Worm (Caenorhabditis elegans): ENCODE results near the gene xdh-1.
A peak's percentile ranks its signal among the peaks of the same experiment; 100 is the strongest.

xdh-1 gene

DNA sequence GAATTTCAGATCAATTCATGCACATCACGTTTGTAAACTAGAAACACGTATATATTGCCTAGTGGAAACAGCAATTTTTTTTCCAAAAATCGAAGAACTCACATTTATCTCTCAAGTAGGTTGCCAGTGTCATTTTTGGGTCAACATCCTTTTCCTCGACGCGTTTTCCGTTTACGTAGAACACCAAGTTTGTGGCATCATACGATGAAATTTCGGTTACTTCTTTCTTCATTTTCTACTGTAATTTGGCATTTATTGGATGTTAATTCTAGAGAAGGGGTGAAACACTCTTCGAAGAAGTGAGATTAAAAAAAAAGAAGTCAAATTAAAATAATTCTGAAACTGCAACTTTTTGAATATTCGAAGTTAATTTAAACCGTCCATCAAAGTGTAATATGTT, at the start of gene xdh-1:
Gene xdh-1, minus strand, starts transcription at position 240 of the 400 bp plus-strand sequence.
- TF ChIP-seq nhr-129 (tag; optimal IDR thresholded peaks at IDR 0.05) (peak; percentile 53), lin-39 (tag; optimal IDR thresholded peaks at IDR 0.05) (no peak), ztf-1 (GFP tag; conservative IDR thresholded peaks at IDR 0.05) (no peak)

DNA sequence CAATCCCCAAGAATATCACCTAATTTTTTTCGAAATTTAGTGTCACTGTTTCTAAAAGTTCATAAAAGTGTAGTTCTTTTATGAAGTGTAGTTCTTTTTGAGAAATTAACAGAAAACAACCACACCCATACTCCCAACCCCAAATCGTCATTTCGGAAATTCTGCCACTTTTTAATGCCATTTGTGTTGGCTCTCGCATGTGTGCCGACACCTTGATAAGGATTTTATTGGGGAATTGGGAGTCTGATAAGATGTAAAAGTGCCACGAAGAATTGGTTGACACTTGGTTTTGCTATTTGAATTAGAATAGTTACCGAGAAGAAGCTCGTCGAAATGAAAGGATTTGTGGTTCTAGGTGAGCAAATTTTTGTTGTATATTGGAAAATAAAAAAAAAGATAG, 44.0 kb upstream of the xdh-1 start, which contains the start of gene nspg-9:
Gene nspg-9, plus strand, starts transcription at position 234 of the 400 bp plus-strand sequence.
- peak; percentile 39 for TF ChIP-seq crh-2 (tag; optimal IDR thresholded peaks at IDR 0.05)
- peak; percentile 16 for TF ChIP-seq gmeb-1 (tag; optimal IDR thresholded peaks at IDR 0.05)
- TF ChIP-seq nhr-129 (tag; optimal IDR thresholded peaks at IDR 0.05): peak; percentile 27
- TF ChIP-seq zag-1 (tag; optimal IDR thresholded peaks at IDR 0.05): no peak
- peak; percentile 88 for TF ChIP-seq fos-1 (tag; optimal IDR thresholded peaks at IDR 0.05)

DNA sequence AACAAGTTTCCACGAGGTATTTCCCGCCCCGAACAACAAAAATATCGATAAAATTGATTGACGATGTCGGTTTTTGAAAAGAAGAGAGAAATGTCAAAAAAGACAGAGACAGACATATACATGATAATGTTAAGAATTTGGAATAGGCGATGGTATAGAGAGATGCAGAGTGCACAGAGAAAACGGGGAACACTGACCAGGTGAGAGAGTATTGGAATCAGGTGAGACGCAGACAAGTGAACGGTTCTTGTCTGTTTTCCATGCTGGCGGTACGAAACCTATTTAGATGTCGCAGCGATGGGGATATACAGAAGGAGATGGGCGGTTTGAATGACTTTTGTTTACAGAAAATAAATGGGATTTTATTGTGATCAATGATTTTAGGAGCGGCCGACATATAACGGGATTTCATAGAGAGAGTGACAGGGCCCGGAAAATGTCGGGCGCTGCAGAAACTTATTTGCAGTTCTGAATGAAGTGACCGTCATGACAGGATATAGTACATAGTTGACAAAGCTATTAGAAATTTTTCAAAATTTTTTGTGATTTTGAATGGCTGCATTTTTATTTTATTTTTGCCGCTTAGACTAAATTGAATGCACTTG, 32.6 kb upstream of the xdh-1 start:
- TF ChIP-seq ztf-4 (tag; optimal IDR thresholded peaks at IDR 0.05) (no peak), mab-5 (tag; optimal IDR thresholded peaks at IDR 0.05) (no peak), nhr-23 (tag; optimal IDR thresholded peaks at IDR 0.05) (no peak), snpc-4 (tag; optimal IDR thresholded peaks at IDR 0.05) (peak; percentile 89), elt-3 (tag; optimal IDR thresholded peaks at IDR 0.05) (no peak), lin-39 (tag; optimal IDR thresholded peaks at IDR 0.05) (no peak), sma-3 (GFP tag; optimal IDR thresholded peaks at IDR 0.05) (peak; percentile 41), nhr-6 (tag; optimal IDR thresholded peaks at IDR 0.05) (no peak), nhr-10 (tag; optimal IDR thresholded peaks at IDR 0.05) (no peak), ceh-16 (tag; optimal IDR thresholded peaks at IDR 0.05) (no peak), skn-1 (tag; optimal IDR thresholded peaks at IDR 0.05) (no peak), R02D3.7 (tag; optimal IDR thresholded peaks at IDR 0.05) (no peak), sma-9 (GFP tag; optimal IDR thresholded peaks at IDR 0.05) (peak; percentile 59), sma-9 (tag; optimal IDR thresholded peaks at IDR 0.05) (no peak), elt-1 (tag; optimal IDR thresholded peaks at IDR 0.05) (no peak), nhr-77 (tag; optimal IDR thresholded peaks at IDR 0.05) (no peak), mdl-1 (tag; optimal IDR thresholded peaks at IDR 0.05) (no peak), F13H6.1 (tag; optimal IDR thresholded peaks at IDR 0.05) (peak; percentile 36), nhr-25 (tag; optimal IDR thresholded peaks at IDR 0.05) (peak; percentile 38), lin-11 (tag; optimal IDR thresholded peaks at IDR 0.05) (no peak), nhr-21 (tag; optimal IDR thresholded peaks at IDR 0.05) (peak; percentile 52), mbf-1 (tag; optimal IDR thresholded peaks at IDR 0.05) (no peak), aly-2 (tag; optimal IDR thresholded peaks at IDR 0.05) (no peak), ztf-11 (tag; optimal IDR thresholded peaks at IDR 0.05) (no peak), nhr-237 (tag; optimal IDR thresholded peaks at IDR 0.05) (no peak), fos-1 (tag; optimal IDR thresholded peaks at IDR 0.05) (no peak), lin-13 (GFP tag; optimal IDR thresholded peaks at IDR 0.05) (peak; percentile 24), C34F6.9 (tag; optimal IDR thresholded peaks at IDR 0.05) (no peak), peb-1 (tag; optimal IDR thresholded peaks at IDR 0.05) (no peak), Y55F3AM.14 (GFP tag; optimal IDR thresholded peaks at IDR 0.05) (no peak), alr-1 (tag; optimal IDR thresholded peaks at IDR 0.05) (no peak), egl-27 (tag; optimal IDR thresholded peaks at IDR 0.05) (no peak), zag-1 (tag; optimal IDR thresholded peaks at IDR 0.05) (no peak), nhr-11 (tag; optimal IDR thresholded peaks at IDR 0.05) (no peak), unc-62 (GFP tag; optimal IDR thresholded peaks at IDR 0.05) (no peak), sem-4 (tag; optimal IDR thresholded peaks at IDR 0.05) (no peak), ama-1 (optimal IDR thresholded peaks at IDR 0.05) (no peak), ZK546.5 (tag; optimal IDR thresholded peaks at IDR 0.05) (no peak), dmd-4 (tag; optimal IDR thresholded peaks at IDR 0.05) (no peak), gmeb-1 (tag; optimal IDR thresholded peaks at IDR 0.05) (peak; percentile 24), nhr-12 (tag; optimal IDR thresholded peaks at IDR 0.05) (no peak), crh-2 (tag; optimal IDR thresholded peaks at IDR 0.05) (peak; percentile 38), ceh-82 (tag; optimal IDR thresholded peaks at IDR 0.05) (no peak), nhr-129 (tag; optimal IDR thresholded peaks at IDR 0.05) (peak; percentile 69), ztf-1 (GFP tag; conservative IDR thresholded peaks at IDR 0.05) (no peak), unc-39 (tag; optimal IDR thresholded peaks at IDR 0.05) (no peak), blmp-1 (tag; optimal IDR thresholded peaks at IDR 0.05; ENCODE audit: insufficient read depth) (no peak), lsy-2 (tag; optimal IDR thresholded peaks at IDR 0.05) (no peak), unc-55 (GFP tag; optimal IDR thresholded peaks at IDR 0.05) (no peak)

All from whole organism, L2 larva.